Worm (Caenorhabditis elegans) whole organism, L4 larva: ENCODE results near the gene txdc-12.1.

ENCODE experiments used
- hlh-11 ChIP-seq: fragments of 200-800 bp; sonication (Bioruptor generic); optimal IDR thresholded peaks from 2 replicates; lab custom pipeline; 2018; ENCODE audit warnings: mild to moderate bottlenecking, missing genetic modification characterization, missing compliant biosample characterization
- nhr-28 ChIP-seq: fragments of 150-350 bp; optimal IDR thresholded peaks from 2 replicates; lab custom pipeline; 2014; ENCODE audit warnings: missing biosample characterization, missing genetic modification characterization
- nhr-76 ChIP-seq: fragments of 150-350 bp; optimal IDR thresholded peaks from 2 replicates; lab custom pipeline; 2014; ENCODE audit warnings: missing biosample characterization, missing genetic modification characterization
- php-3 ChIP-seq: fragments of 200-800 bp; sonication (Bioruptor generic); IDR thresholded peaks from 2 replicates; pipeline ENCODE4 v1.3.6; 2022; ENCODE audit warnings: missing genetic modification reagents, missing genetic modification characterization, missing compliant biosample characterization
- spr-1 ChIP-seq: sonication (generic microtip); optimal IDR thresholded peaks from 2 replicates; lab custom pipeline; 2016; ENCODE audit warnings: mild to moderate bottlenecking, missing genetic modification characterization, missing compliant biosample characterization
- unc-130 ChIP-seq: sonication (generic microtip); optimal IDR thresholded peaks from 2 replicates; lab custom pipeline; 2016; ENCODE audit warnings: missing genetic modification reagents, missing genetic modification characterization, missing compliant biosample characterization
- zag-1 ChIP-seq: fragments of 150-350 bp; optimal IDR thresholded peaks from 2 replicates; lab custom pipeline; 2014; ENCODE audit warnings: missing biosample characterization, missing genetic modification characterization

ce11 chrII:12240088-12240487 lies at the start of gene txdc-12.1:
- TF ChIP-seq nhr-76 (no peak), zag-1 (tag; lab: Kevin White, UChicago) (no peak), nhr-28 (no peak), unc-130 (GFP tag; lab: Kevin White, UChicago) (no peak), spr-1 (tag; lab: Kevin White, UChicago) (no peak), hlh-11 (no peak), php-3 (GFP tag; lab: Robert Waterston, UW) (no peak)
